Worm (Caenorhabditis elegans): ENCODE results near the gene B0547.2.

Gene B0547.2

DNA sequence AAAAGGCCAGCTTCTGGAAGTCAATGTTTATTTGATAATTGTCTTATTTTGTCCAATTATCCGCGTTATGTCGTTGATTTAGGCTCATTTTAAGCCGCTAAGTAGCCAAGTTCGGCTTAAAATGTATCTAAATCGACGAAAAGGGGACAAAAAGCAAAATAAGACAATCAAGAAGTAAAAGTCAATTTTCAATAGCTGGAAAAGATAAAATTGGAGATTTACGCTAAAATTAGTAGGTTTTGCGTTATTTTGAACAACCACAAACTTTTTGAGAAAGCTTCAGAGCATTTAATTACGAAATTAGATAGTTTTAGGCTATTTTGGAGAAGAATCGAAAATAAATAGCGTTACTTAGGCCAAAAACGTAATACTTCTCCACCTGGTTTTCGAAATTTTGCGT lies 17.1 kb downstream of the B0547.2 start:
- TF ChIP-seq elt-1 (tag; optimal IDR thresholded peaks at IDR 0.05), result no peak
- TF ChIP-seq alr-1 (tag; optimal IDR thresholded peaks at IDR 0.05), result no peak
- no peak for TF ChIP-seq unc-39 (tag; optimal IDR thresholded peaks at IDR 0.05)
- no peak for TF ChIP-seq lsy-2 (tag; optimal IDR thresholded peaks at IDR 0.05)

DNA sequence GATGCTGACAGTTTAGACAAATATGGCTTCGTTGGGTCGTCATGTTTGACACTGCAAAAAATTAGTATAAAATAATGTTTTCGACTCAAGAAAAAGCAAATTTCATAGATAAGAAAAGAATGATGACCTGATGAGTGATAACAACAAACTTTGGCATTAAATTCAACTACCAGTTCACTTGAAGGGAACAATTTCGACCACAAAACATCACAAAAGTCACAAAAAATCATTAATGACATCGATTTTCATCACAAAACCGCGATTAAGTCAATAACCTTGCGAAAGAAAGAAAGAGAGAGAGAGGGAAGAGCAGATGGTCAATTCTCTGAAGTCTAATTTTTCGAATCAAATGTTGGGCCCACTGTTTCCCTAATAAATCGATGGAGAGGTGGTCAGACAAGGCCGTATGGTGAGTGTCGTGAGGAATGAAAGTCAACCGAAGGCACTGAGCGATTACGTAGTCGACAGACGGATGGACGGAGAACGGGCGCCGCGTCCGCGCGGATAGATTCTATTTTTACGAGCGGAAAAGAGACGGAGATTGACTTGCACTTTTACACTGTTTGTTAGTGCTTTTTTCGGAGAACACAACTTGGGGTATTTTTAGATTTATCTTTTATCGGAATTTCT lies 18.7 kb downstream of the B0547.2 start, which contains the start of gene bec-1:
TSS of gene bec-1 (minus strand) at position 51 of the 630 bp plus-strand sequence.
- peak; percentile 30 for TF ChIP-seq nhr-25 (tag; optimal IDR thresholded peaks at IDR 0.05)
- TF ChIP-seq skn-1 (tag; optimal IDR thresholded peaks at IDR 0.05), result peak; percentile 69
- no peak for TF ChIP-seq crh-2 (tag; optimal IDR thresholded peaks at IDR 0.05)

DNA sequence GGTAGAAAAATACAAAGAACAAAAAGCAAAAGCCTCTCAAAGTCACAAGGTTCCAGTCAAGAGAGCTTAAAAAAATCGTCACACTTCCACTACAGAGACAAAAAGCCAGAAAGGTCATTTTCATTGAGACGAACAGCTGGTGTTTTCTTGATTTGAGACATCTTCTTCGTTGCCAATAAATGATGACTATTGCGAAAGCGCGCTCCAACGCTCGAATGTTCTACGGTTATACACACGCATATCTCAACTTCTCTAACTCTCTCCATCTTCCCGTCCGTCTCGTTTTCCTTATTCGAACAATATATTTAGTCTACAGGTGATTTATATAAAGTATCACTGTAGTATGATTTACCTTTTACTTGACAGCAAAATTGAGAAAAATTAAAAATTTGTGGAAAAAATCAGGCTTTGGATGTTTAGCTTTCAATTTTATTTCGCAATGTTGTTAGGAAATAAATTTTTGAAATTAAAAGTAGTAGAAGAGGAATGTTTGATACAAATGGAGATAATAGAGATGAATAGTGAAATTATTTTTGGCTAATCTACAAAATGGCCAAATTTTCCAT lies 19.6 kb downstream of the B0547.2 start:
- peak in 1 of 2 experiments; percentile 53 for TF ChIP-seq lsy-2 (tag; optimal IDR thresholded peaks at IDR 0.05)
- peak; percentile 4 for TF ChIP-seq zag-1 (tag; optimal IDR thresholded peaks at IDR 0.05)
- peak; percentile 64 for TF ChIP-seq sem-4 (tag; optimal IDR thresholded peaks at IDR 0.05)
- peak; percentile 15 for TF ChIP-seq blmp-1 (tag; optimal IDR thresholded peaks at IDR 0.05; ENCODE audit: insufficient read depth)
- peak; percentile 32 for TF ChIP-seq crh-2 (tag; optimal IDR thresholded peaks at IDR 0.05)
- peak; percentile 18 for TF ChIP-seq mab-5 (tag; optimal IDR thresholded peaks at IDR 0.05)
- peak; percentile 9 for TF ChIP-seq ztf-4 (tag; optimal IDR thresholded peaks at IDR 0.05)
- peak; percentile 76 for TF ChIP-seq C34F6.9 (tag; optimal IDR thresholded peaks at IDR 0.05)
- TF ChIP-seq skn-1 (tag; optimal IDR thresholded peaks at IDR 0.05), result peak; percentile 96
- TF ChIP-seq fos-1 (tag; optimal IDR thresholded peaks at IDR 0.05), result peak; percentile 69
- peak; percentile 4 for TF ChIP-seq lin-13 (GFP tag; optimal IDR thresholded peaks at IDR 0.05)
- no peak for TF ChIP-seq nhr-11 (tag; optimal IDR thresholded peaks at IDR 0.05)
- TF ChIP-seq ama-1 (optimal IDR thresholded peaks at IDR 0.05), result peak; percentile 25
- TF ChIP-seq ceh-82 (tag; optimal IDR thresholded peaks at IDR 0.05), result no peak
- peak; percentile 78 for TF ChIP-seq unc-55 (GFP tag; optimal IDR thresholded peaks at IDR 0.05)
- TF ChIP-seq nhr-129 (tag; optimal IDR thresholded peaks at IDR 0.05), result peak; percentile 87
- TF ChIP-seq sma-9 (GFP tag; optimal IDR thresholded peaks at IDR 0.05), result peak; percentile 41
- no peak for TF ChIP-seq sma-9 (tag; optimal IDR thresholded peaks at IDR 0.05)
- TF ChIP-seq nhr-23 (tag; optimal IDR thresholded peaks at IDR 0.05), result no peak
- TF ChIP-seq Y55F3AM.14 (GFP tag; optimal IDR thresholded peaks at IDR 0.05), result no peak
- peak; percentile 30 for TF ChIP-seq F13H6.1 (tag; optimal IDR thresholded peaks at IDR 0.05)
- peak; percentile 72 for TF ChIP-seq nhr-25 (tag; optimal IDR thresholded peaks at IDR 0.05)

DNA sequence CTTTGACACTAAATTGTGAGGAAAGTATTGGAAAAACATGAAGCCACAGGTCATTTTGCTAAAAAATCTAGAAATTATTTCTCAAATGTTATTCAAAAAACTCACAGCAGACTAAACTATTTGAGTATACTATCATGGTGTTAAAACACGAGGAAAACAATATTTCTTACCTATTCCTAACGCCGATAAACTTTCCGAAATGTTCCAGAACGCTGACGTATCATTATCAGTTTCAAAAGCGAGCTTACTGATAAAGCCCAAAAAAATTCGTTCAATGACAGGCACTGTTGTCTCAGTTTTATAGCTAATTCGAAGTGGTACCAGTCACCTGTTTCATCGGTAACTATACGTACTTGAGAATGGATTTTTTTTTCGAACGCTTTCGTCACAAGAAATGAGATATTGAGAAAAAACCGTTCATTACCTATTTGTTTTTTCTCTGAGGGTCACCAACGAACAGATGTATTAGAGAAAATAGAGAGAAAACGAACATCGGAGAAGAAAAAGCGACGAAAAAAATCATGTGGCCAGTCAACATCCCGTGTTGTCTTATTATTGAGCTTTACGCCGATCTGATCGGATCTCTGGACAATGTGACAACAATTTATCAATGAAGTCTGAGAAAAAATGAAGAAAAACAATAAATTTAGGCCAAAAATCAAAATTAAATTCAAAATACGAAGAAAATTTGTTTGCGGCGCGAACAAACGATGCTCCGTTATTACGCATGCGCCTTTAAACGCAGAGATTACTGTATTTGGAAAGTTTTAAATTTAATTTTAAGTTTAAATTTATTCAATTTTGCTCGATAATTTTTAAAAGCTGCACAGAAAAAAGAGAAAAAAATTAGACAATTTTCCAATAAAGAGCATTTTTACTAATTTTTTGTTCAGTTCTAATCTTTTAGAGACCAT lies 20.6 kb downstream of the B0547.2 start:
- TF ChIP-seq crh-2 (tag; optimal IDR thresholded peaks at IDR 0.05) (peak; percentile 58), nhr-129 (tag; optimal IDR thresholded peaks at IDR 0.05) (peak; percentile 19), sma-3 (GFP tag; optimal IDR thresholded peaks at IDR 0.05) (no peak), ama-1 (optimal IDR thresholded peaks at IDR 0.05) (no peak), fos-1 (tag; optimal IDR thresholded peaks at IDR 0.05) (peak; percentile 56), ceh-82 (tag; optimal IDR thresholded peaks at IDR 0.05) (no peak), skn-1 (tag; optimal IDR thresholded peaks at IDR 0.05) (peak; percentile 82)

DNA sequence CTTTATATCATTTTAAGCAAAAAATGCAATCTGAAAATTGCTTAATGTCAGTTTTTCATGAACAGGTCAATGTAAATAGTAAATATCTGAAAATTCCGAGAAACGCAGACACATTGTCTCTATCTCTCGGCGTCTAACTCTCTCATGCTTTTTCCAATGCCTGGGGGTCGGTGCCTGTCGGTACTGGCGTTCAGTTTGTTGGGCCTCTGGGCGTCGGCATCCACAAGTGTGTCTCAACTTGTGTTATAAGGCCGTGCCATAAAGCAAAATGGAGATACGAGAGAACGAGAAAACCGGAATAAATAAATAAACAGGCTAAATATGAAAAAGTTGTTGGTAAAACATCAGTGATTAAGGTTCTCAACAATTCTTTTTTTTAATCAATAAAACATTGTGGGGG lies 21.4 kb downstream of the B0547.2 start:
- TF ChIP-seq fos-1 (tag; optimal IDR thresholded peaks at IDR 0.05) (peak; percentile 50), ama-1 (optimal IDR thresholded peaks at IDR 0.05) (no peak), crh-2 (tag; optimal IDR thresholded peaks at IDR 0.05) (peak; percentile 10), sem-4 (tag; optimal IDR thresholded peaks at IDR 0.05) (no peak), nhr-129 (tag; optimal IDR thresholded peaks at IDR 0.05) (peak; percentile 21), sma-9 (GFP tag; optimal IDR thresholded peaks at IDR 0.05) (peak; percentile 49), sma-9 (tag; optimal IDR thresholded peaks at IDR 0.05) (no peak), unc-55 (GFP tag; optimal IDR thresholded peaks at IDR 0.05) (peak; percentile 14), zag-1 (tag; optimal IDR thresholded peaks at IDR 0.05) (peak; percentile 3), nhr-21 (tag; optimal IDR thresholded peaks at IDR 0.05) (no peak), sma-3 (GFP tag; optimal IDR thresholded peaks at IDR 0.05) (peak; percentile 7), mab-5 (tag; optimal IDR thresholded peaks at IDR 0.05) (no peak), C34F6.9 (tag; optimal IDR thresholded peaks at IDR 0.05) (peak; percentile 52), skn-1 (tag; optimal IDR thresholded peaks at IDR 0.05) (peak; percentile 88), ztf-11 (tag; optimal IDR thresholded peaks at IDR 0.05) (no peak), ZK546.5 (tag; optimal IDR thresholded peaks at IDR 0.05) (no peak), lsy-2 (tag; optimal IDR thresholded peaks at IDR 0.05) (peak in 1 of 2 experiments; percentile 44), dmd-4 (tag; optimal IDR thresholded peaks at IDR 0.05) (no peak), F13H6.1 (tag; optimal IDR thresholded peaks at IDR 0.05) (peak; percentile 15)
